Worm (Caenorhabditis elegans) whole organism, mixed stage, embryonic: ENCODE data around the gene C38C3.6.

Experiments
- M03D4.4 ChIP-seq: sonication (generic microtip); optimal IDR thresholded peaks from 2 replicates; lab custom pipeline; 2017; ENCODE audit warnings: mild to moderate bottlenecking, missing genetic modification characterization, missing compliant biosample characterization
- bed-3 ChIP-seq: fragments of 200-800 bp; sonication (Bioruptor generic); optimal IDR thresholded peaks from 3 replicates; lab custom pipeline; 2018; ENCODE audit warnings: mild to moderate bottlenecking, missing genetic modification characterization, moderate library complexity, missing compliant biosample characterization
- ceh-39 ChIP-seq: fragments of 150-350 bp; optimal IDR thresholded peaks from 2 replicates; lab custom pipeline; 2014; ENCODE audit warnings: missing biosample characterization, missing genetic modification characterization
- ceh-43 ChIP-seq: fragments of 200-800 bp; sonication (Bioruptor generic); optimal IDR thresholded peaks from 2 replicates; lab custom pipeline; 2018; ENCODE audit warnings: mild to moderate bottlenecking, missing genetic modification characterization, moderate library complexity, missing compliant biosample characterization
- ceh-83 ChIP-seq: fragments of 200-800 bp; sonication (Bioruptor generic); optimal IDR thresholded peaks from 2 replicates; lab custom pipeline; 2018; ENCODE audit warnings: mild to moderate bottlenecking, missing genetic modification characterization, missing compliant biosample characterization
- ces-1 ChIP-seq: fragments of 150-350 bp; optimal IDR thresholded peaks from 2 replicates; lab custom pipeline; 2014; ENCODE audit warnings: missing biosample characterization, missing genetic modification reagents, missing genetic modification characterization
- cnd-1 ChIP-seq: fragments of 200-800 bp; sonication (Bioruptor generic); optimal IDR thresholded peaks from 2 replicates; lab custom pipeline; 2018; ENCODE audit warnings: mild to moderate bottlenecking, missing genetic modification characterization, missing compliant biosample characterization
- drap-1 ChIP-seq: fragments of 200-800 bp; sonication (Bioruptor generic); optimal IDR thresholded peaks from 3 replicates; lab custom pipeline; 2018; ENCODE audit warnings: mild to moderate bottlenecking, missing genetic modification characterization, missing compliant biosample characterization
- elt-1 ChIP-seq: sonication (generic microtip); optimal IDR thresholded peaks from 2 replicates; lab custom pipeline; 2017; ENCODE audit warnings: missing genetic modification characterization, mild to moderate bottlenecking, missing compliant biosample characterization, antibody characterized with exemption, moderate library complexity, borderline replicate concordance; ENCODE audit not compliant: insufficient read depth
- elt-3 ChIP-seq: fragments of 150-350 bp; optimal IDR thresholded peaks from 2 replicates; lab custom pipeline; 2014; ENCODE audit warnings: missing biosample characterization, missing genetic modification characterization
- flh-1 ChIP-seq: fragments of 200-800 bp; sonication (Bioruptor generic); optimal IDR thresholded peaks from 2 replicates; lab custom pipeline; 2018; ENCODE audit warnings: mild to moderate bottlenecking, missing genetic modification characterization, moderate library complexity, missing compliant biosample characterization
- ham-2 ChIP-seq: fragments of 200-800 bp; sonication (Bioruptor generic); optimal IDR thresholded peaks from 2 replicates; lab custom pipeline; 2018; ENCODE audit warnings: mild to moderate bottlenecking, missing genetic modification characterization, missing compliant biosample characterization
- hlh-1 ChIP-seq: fragments of 150-350 bp; optimal IDR thresholded peaks from 2 replicates; lab custom pipeline; 2014; ENCODE audit warnings: missing biosample characterization, missing genetic modification reagents, missing genetic modification characterization
- lin-13 ChIP-seq: fragments of 150-350 bp; optimal IDR thresholded peaks from 2 replicates; lab custom pipeline; 2014; ENCODE audit warnings: missing biosample characterization, missing genetic modification characterization
- lin-32 ChIP-seq: fragments of 200-800 bp; sonication (Bioruptor generic); optimal IDR thresholded peaks from 2 replicates; lab custom pipeline; 2018; ENCODE audit warnings: mild to moderate bottlenecking, missing genetic modification characterization, missing compliant biosample characterization
- lsy-2 ChIP-seq: fragments of 150-350 bp; optimal IDR thresholded peaks from 2 replicates; lab custom pipeline; 2014; ENCODE audit warnings: missing biosample characterization, missing genetic modification characterization
- mab-5 ChIP-seq: fragments of 150-350 bp; optimal IDR thresholded peaks from 2 replicates; lab custom pipeline; 2014; ENCODE audit warnings: missing biosample characterization, missing genetic modification characterization
- mep-1 ChIP-seq: fragments of 150-350 bp; optimal IDR thresholded peaks from 2 replicates; lab custom pipeline; 2017; ENCODE audit warnings: missing biosample characterization, missing genetic modification reagents, missing genetic modification characterization, inconsistent platforms
- nhr-12 ChIP-seq: fragments of 150-350 bp; optimal IDR thresholded peaks from 2 replicates; lab custom pipeline; 2014; ENCODE audit warnings: missing biosample characterization, missing genetic modification characterization
- nhr-2 ChIP-seq: fragments of 150-350 bp; optimal IDR thresholded peaks from 2 replicates; lab custom pipeline; 2014; ENCODE audit warnings: missing biosample characterization, missing genetic modification characterization
- nhr-237 ChIP-seq: fragments of 150-350 bp; optimal IDR thresholded peaks from 2 replicates; lab custom pipeline; 2014; ENCODE audit warnings: missing biosample characterization, missing genetic modification characterization
- nhr-28 ChIP-seq: fragments of 150-350 bp; optimal IDR thresholded peaks from 2 replicates; lab custom pipeline; 2014; ENCODE audit warnings: missing biosample characterization, missing genetic modification characterization
- sptf-1 ChIP-seq: sonication (generic microtip); optimal IDR thresholded peaks from 2 replicates; lab custom pipeline; 2017; ENCODE audit warnings: mild to moderate bottlenecking, missing genetic modification characterization, moderate library complexity, missing compliant biosample characterization
- tbx-8 ChIP-seq: fragments of 200-800 bp; sonication (Bioruptor generic); optimal IDR thresholded peaks from 2 replicates; lab custom pipeline; 2018; ENCODE audit warnings: mild to moderate bottlenecking, missing genetic modification characterization, moderate library complexity, missing compliant biosample characterization
- unc-120 ChIP-seq: sonication (generic microtip); optimal IDR thresholded peaks from 2 replicates; lab custom pipeline; 2017; ENCODE audit warnings: missing genetic modification characterization, missing compliant biosample characterization; ENCODE audit not compliant: poor library complexity, severe bottlenecking
- unc-39 ChIP-seq: fragments of 150-350 bp; optimal IDR thresholded peaks from 2 replicates; lab custom pipeline; 2014; ENCODE audit warnings: missing biosample characterization, missing genetic modification characterization
- unc-62 ChIP-seq: fragments of 150-350 bp; optimal IDR thresholded peaks from 2 replicates; lab custom pipeline; 2014; ENCODE audit warnings: missing biosample characterization, missing genetic modification reagents, missing genetic modification characterization
- ztf-11 ChIP-seq: fragments of 150-350 bp; optimal IDR thresholded peaks from 2 replicates; lab custom pipeline; 2014; ENCODE audit warnings: missing biosample characterization, missing genetic modification characterization

C38C3.6 gene

DNA sequence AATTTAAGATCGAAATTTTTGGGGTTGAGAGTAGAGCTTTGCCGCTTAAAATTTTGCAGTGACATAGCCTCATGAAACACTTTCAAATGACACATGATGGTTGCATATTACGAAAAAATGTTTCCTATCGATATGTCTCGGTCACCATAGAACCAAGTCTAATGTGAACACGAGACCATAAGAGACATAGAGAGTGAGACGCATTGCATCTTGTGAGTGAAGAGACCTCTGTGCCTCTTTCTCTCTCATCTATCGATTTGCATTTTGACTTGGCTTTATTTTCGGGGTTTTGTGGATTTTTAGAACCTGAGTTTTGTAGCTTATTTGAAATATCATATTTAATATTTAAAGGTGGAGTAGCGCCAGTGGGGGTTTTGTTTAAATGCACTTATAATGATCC, 24.5 kb downstream of the C38C3.6 start:
- peak; percentile 23 for TF ChIP-seq unc-120 (tag; lab: Kevin White, UChicago)
- no peak for TF ChIP-seq ceh-83 (GFP tag; lab: Kevin White, UChicago)

DNA sequence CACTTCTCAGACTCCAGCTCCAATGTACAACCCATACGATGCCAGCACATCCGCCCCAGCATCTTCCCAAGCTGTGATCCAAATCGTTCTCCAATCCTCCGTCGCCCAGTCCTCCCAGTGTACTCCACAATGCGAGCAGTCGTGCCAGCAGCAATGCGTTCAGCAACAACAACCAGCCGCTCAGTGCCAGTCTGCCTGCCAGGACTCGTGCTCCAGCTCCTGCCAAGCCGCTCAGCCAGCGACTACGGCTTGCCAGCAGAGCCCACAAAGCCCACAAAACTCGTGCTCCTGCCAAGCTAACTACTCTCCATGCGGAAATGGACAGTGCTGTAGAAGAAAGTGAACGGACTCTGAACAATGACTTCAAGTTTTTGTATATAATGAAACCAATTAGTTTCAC, 25.5 kb downstream of the C38C3.6 start:
- TF ChIP-seq ztf-11 (tag; lab: Kevin White, UChicago) (no peak), nhr-28 (tag; lab: Kevin White, UChicago) (no peak), lin-13 (tag; lab: Kevin White, UChicago) (no peak), ham-2 (no peak), hlh-1 (tag; lab: Kevin White, UChicago) (no peak), ces-1 (GFP tag; lab: Kevin White, UChicago) (no peak), bed-3 (no peak), M03D4.4 (tag; lab: Kevin White, UChicago) (no peak), flh-1 (no peak), nhr-12 (tag; lab: Kevin White, UChicago) (no peak), nhr-237 (no peak), nhr-2 (tag; lab: Kevin White, UChicago) (no peak), tbx-8 (GFP tag; lab: Kevin White, UChicago) (no peak), ceh-83 (GFP tag; lab: Kevin White, UChicago) (no peak), unc-62 (no peak), elt-1 (tag; lab: Kevin White, UChicago) (no peak), lsy-2 (tag; lab: Kevin White, UChicago) (no peak), drap-1 (no peak), cnd-1 (tag; lab: Kevin White, UChicago) (no peak), mep-1 (tag; lab: Kevin White, UChicago) (no peak)

DNA sequence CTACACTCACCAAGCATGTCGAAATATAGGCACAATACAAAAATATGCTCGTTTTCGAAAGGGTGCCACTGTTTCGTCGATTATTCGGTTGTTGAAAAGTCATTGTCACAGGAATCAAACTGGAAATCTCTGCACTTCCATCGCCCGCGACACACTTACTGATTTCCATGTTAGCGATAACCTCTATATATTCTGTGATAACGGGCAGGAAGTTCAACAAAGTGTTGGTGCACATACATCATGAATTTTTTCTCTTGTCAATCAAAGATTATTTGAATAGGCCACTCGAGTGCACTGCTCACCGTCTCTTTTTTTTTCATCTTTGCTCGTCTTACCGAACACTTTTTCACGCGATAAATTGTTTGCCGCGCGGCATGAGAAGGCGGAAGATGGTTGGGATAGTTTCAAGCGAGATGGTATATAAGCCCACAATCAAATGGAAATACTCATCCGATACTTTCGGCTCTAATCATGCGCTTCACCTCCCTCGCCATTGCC, 26.8 kb downstream of the C38C3.6 start, which contains the start of the genes fpn-1.2 and pqn-54:
Gene fpn-1.2, minus strand, starts transcription at position 157 of the 498 bp plus-strand sequence.
Gene pqn-54, plus strand, starts transcription at position 448 of the 498 bp plus-strand sequence.
- no peak for TF ChIP-seq nhr-237
- no peak for TF ChIP-seq ceh-43 (GFP tag; lab: Kevin White, UChicago)
- TF ChIP-seq elt-1 (tag; lab: Kevin White, UChicago) = no peak
- TF ChIP-seq nhr-2 (tag; lab: Kevin White, UChicago) = no peak
- TF ChIP-seq mab-5 = no peak

DNA sequence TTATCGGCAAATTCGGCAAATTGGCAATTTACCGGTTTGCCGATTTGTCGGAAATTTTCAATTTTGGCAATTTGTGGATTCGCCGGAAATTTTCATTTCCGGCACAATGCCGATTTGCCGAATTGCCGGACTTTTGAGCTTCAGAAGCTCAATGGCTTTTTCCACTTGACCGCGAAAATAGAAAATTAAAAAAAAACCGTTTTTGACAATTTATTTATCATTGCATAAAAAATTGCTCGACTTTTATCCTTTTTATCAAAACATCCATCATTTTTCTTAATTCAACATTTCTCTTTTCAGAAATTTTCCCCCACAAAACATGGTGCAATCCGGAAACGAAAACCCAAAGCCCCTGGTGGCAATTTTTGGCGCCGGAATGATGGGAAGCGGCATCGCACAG, 31.3 kb downstream of the C38C3.6 start, which contains the start of gene hacd-1:
Gene hacd-1, plus strand, starts transcription at position 301 of the 400 bp plus-strand sequence.
- TF ChIP-seq lin-13 (tag; lab: Kevin White, UChicago) = no peak
- TF ChIP-seq sptf-1 (tag; lab: Kevin White, UChicago) = no peak
- TF ChIP-seq nhr-237 = no peak
- TF ChIP-seq unc-62 = no peak
- no peak for TF ChIP-seq ham-2
- no peak for TF ChIP-seq ceh-39 (tag; lab: Kevin White, UChicago)
- TF ChIP-seq mab-5 = no peak
- TF ChIP-seq bed-3 = no peak

DNA sequence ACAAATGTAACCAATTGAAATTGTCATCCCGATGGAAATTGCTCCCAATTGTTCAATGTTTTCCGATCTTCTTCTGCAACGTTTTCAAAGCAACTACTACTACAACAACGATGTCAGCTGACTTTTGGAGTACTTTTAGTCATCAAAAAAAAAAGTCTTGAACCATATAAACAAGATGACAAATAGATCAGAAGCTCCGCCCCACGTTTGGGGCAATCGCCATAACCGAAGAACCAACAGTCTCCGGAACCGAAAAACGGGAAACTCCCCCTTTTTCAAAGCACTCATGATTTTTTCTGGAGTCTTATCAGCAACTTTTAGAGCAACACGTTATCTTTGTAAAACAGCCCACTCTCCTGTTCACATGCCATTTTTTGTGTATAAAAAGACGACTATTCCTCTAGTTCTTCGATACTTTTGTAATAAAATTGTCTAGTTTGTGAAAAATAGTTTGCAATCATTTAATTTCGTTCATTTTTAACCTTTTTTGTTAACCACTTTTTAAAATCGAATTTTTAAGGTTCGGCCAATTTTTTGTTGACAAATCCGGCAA, 32.0 kb downstream of the C38C3.6 start:
- no peak for TF ChIP-seq nhr-237
- TF ChIP-seq ceh-39 (tag; lab: Kevin White, UChicago) = no peak
- TF ChIP-seq elt-1 (tag; lab: Kevin White, UChicago) = no peak
- no peak for TF ChIP-seq bed-3
- TF ChIP-seq nhr-2 (tag; lab: Kevin White, UChicago) = no peak
- TF ChIP-seq unc-120 (tag; lab: Kevin White, UChicago) = no peak
- no peak for TF ChIP-seq lsy-2 (tag; lab: Kevin White, UChicago)
- TF ChIP-seq cnd-1 (tag; lab: Kevin White, UChicago) = no peak
- no peak for TF ChIP-seq ztf-11 (tag; lab: Kevin White, UChicago)
- TF ChIP-seq unc-62 = no peak
- TF ChIP-seq nhr-28 (tag; lab: Kevin White, UChicago) = no peak
- no peak for TF ChIP-seq ham-2
- TF ChIP-seq unc-39 (tag; lab: Kevin White, UChicago) = no peak

DNA sequence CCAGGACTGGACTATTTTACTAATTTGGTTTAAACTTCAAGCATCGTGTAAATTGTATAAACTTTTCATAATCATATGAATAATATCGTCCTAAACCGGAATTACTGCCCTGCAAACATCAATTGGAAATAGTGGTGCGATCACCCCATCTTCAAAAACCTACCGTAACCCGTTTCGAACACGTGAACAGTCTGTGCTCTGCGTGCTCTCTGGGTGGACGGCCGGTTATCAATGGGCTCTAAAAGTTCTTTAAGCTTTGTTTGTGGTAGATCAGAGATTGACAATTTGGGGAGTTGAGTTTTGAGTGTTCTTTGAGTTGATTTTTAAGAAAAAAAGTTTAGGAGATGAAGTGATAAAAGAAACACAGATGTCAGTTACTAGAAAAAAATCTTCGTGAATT, 34.8 kb downstream of the C38C3.6 start:
- no peak for TF ChIP-seq drap-1
- TF ChIP-seq unc-62 = no peak
- TF ChIP-seq nhr-28 (tag; lab: Kevin White, UChicago) = no peak
- TF ChIP-seq nhr-12 (tag; lab: Kevin White, UChicago) = no peak
- TF ChIP-seq hlh-1 (tag; lab: Kevin White, UChicago) = no peak
- TF ChIP-seq lin-32 (GFP tag; lab: Kevin White, UChicago) = no peak
- TF ChIP-seq mab-5 = no peak
- TF ChIP-seq unc-120 (tag; lab: Kevin White, UChicago) = no peak
- no peak for TF ChIP-seq nhr-2 (tag; lab: Kevin White, UChicago)
- TF ChIP-seq ces-1 (GFP tag; lab: Kevin White, UChicago) = no peak
- no peak for TF ChIP-seq elt-3 (tag; lab: Kevin White, UChicago)
- TF ChIP-seq ceh-39 (tag; lab: Kevin White, UChicago) = no peak
